Worm (Caenorhabditis elegans) whole organism, early embryonic: ENCODE measurements around the gene cmk-1.

Source experiments
- B0310.2 ChIP-seq: sonication (generic microtip); optimal IDR thresholded peaks from 2 replicates; lab custom pipeline; 2016; ENCODE audit warnings: mild to moderate bottlenecking, missing genetic modification characterization, missing compliant biosample characterization
- F13C5.2 ChIP-seq: sonication (generic microtip); optimal IDR thresholded peaks from 2 replicates; lab custom pipeline; 2017; ENCODE audit warnings: mild to moderate bottlenecking, missing genetic modification characterization, inconsistent platforms, missing compliant biosample characterization
- aly-1 ChIP-seq: sonication (generic microtip); optimal IDR thresholded peaks from 2 replicates; lab custom pipeline; 2016; ENCODE audit warnings: missing genetic modification characterization, missing compliant biosample characterization
- ama-1 ChIP-seq: fragments of 150-350 bp; optimal IDR thresholded peaks from 2 replicates; lab custom pipeline; 2014
- ceh-36 ChIP-seq: sonication (generic microtip); optimal IDR thresholded peaks from 2 replicates; lab custom pipeline; 2016; ENCODE audit warnings: missing genetic modification characterization, inconsistent platforms, missing compliant biosample characterization
- ets-7 ChIP-seq: sonication (generic microtip); optimal IDR thresholded peaks from 2 replicates; lab custom pipeline; 2016; ENCODE audit warnings: missing genotype, missing genetic modification characterization, missing compliant biosample characterization
- flt-1 ChIP-seq: fragments of 200-800 bp; sonication (Bioruptor generic); IDR thresholded peaks from 2 replicates; pipeline ENCODE4 v1.3.6; 2022; ENCODE audit warnings: missing genetic modification characterization, missing compliant biosample characterization
- hmbx-1 ChIP-seq: sonication (generic microtip); optimal IDR thresholded peaks from 2 replicates; lab custom pipeline; 2016; ENCODE audit warnings: mild to moderate bottlenecking, missing genetic modification characterization, missing compliant biosample characterization
- hmg-4 ChIP-seq: fragments of 200-800 bp; sonication (Bioruptor generic); optimal IDR thresholded peaks from 2 replicates; lab custom pipeline; 2018; ENCODE audit warnings: mild to moderate bottlenecking, missing genetic modification characterization, missing compliant biosample characterization
- hnd-1 ChIP-seq: sonication (generic microtip); optimal IDR thresholded peaks from 2 replicates; lab custom pipeline; 2016; ENCODE audit warnings: missing genetic modification characterization, missing compliant biosample characterization
- pes-1 ChIP-seq: fragments of 200-800 bp; sonication (Bioruptor generic); IDR thresholded peaks from 2 replicates; pipeline ENCODE4 v1.3.6; 2022; ENCODE audit warnings: missing genetic modification reagents, missing genetic modification characterization, missing compliant biosample characterization
- scrt-1 ChIP-seq: fragments of 200-800 bp; sonication (Bioruptor generic); IDR thresholded peaks from 2 replicates; pipeline ENCODE4 v1.3.6; 2022; ENCODE audit warnings: missing genetic modification characterization, missing compliant biosample characterization
- tbx-11 ChIP-seq: fragments of 200-800 bp; sonication (Bioruptor generic); IDR thresholded peaks from 2 replicates; pipeline ENCODE4 v1.3.6; 2022; ENCODE audit warnings: missing genetic modification characterization, missing compliant biosample characterization
- tbx-37 ChIP-seq: fragments of 200-800 bp; sonication (Bioruptor generic); conservative IDR thresholded peaks from 2 replicates; pipeline ENCODE4 v1.3.6; 2022; ENCODE audit warnings: missing genetic modification reagents, missing genetic modification characterization, missing compliant biosample characterization

DNA sequence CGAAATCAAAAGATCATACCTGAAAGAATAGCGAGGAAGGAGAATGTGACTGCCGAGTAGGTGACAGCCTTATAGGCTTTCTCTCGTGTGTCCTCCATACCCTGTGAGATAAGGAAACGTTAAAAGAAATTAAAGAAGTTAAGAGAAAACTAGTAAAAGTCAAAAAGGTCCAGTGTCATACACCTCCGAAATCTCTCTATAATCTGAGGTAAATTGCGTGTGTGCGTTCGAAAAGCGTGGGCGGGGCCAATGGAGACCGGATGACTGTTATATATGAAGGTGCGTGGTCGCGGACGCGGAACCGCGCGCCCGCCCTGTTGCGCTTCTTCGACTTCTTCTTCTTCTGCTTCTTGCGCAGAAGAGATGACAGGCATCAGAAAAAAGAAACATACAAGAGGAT, 4.1 kb upstream of the cmk-1 start, which contains the start of gene col-109:
- TF ChIP-seq ceh-36 (tag; lab: Kevin White, UChicago) (no peak), ama-1 (lab: Kevin White, UChicago) (no peak), hmg-4 (GFP tag; lab: Kevin White, UChicago) (no peak), F13C5.2 (no peak), scrt-1 (GFP tag; lab: Robert Waterston, UW) (no peak), hmbx-1 (no peak), pes-1 (GFP tag; lab: Robert Waterston, UW) (no peak), ets-7 (tag; lab: Kevin White, UChicago) (no peak), hnd-1 (tag; lab: Kevin White, UChicago) (no peak), tbx-37 (no peak), aly-1 (tag; lab: Kevin White, UChicago) (no peak), flt-1 (GFP tag; lab: Robert Waterston, UW) (no peak), B0310.2 (tag; lab: Kevin White, UChicago) (no peak), tbx-11 (GFP tag; lab: Robert Waterston, UW) (no peak)
